Worm (Caenorhabditis elegans) whole organism, midembryonic: ENCODE measurements around the gene K02E10.6.

ENCODE experiments used
- T22C8.4 ChIP-seq: fragments of 200-800 bp; sonication (Bioruptor generic); IDR thresholded peaks from 2 replicates; pipeline ENCODE4 v1.3.6; 2022; ENCODE audit warnings: missing genetic modification characterization, missing compliant biosample characterization
- cog-1 ChIP-seq: sonication (generic microtip); optimal IDR thresholded peaks from 2 replicates; lab custom pipeline; 2016; ENCODE audit warnings: missing genetic modification characterization, missing compliant biosample characterization
- flt-1 ChIP-seq: fragments of 200-800 bp; sonication (Bioruptor generic); IDR thresholded peaks from 2 replicates; pipeline ENCODE4 v1.3.6; 2022; ENCODE audit warnings: missing genetic modification characterization, missing compliant biosample characterization
- klf-2 ChIP-seq: fragments of 200-800 bp; sonication (Bioruptor generic); conservative IDR thresholded peaks from 2 replicates; pipeline ENCODE4 v1.3.6; 2022; ENCODE audit warnings: missing genetic modification reagents, missing genetic modification characterization, missing compliant biosample characterization
- med-1 ChIP-seq: sonication (generic microtip); optimal IDR thresholded peaks from 2 replicates; lab custom pipeline; 2017; ENCODE audit warnings: missing genetic modification characterization, mild to moderate bottlenecking, missing compliant biosample characterization, antibody characterized with exemption, missing genetic modification reagents; ENCODE audit not compliant: insufficient read depth
- ref-1 ChIP-seq: fragments of 200-800 bp; sonication (Bioruptor generic); conservative IDR thresholded peaks from 2 replicates; pipeline ENCODE4 v1.3.6; 2022; ENCODE audit warnings: missing genetic modification reagents, missing genetic modification characterization, missing compliant biosample characterization
- tab-1 ChIP-seq: fragments of 200-800 bp; sonication (Bioruptor generic); IDR thresholded peaks from 2 replicates; pipeline ENCODE4 v1.3.6; 2022; ENCODE audit warnings: missing genetic modification characterization, missing compliant biosample characterization
- ztf-23 ChIP-seq: fragments of 200-800 bp; sonication (Bioruptor generic); IDR thresholded peaks from 2 replicates; pipeline ENCODE4 v1.3.6; 2022; ENCODE audit warnings: missing genetic modification reagents, missing genetic modification characterization, missing compliant biosample characterization
- ztf-29 ChIP-seq: fragments of 200-800 bp; sonication (Bioruptor generic); IDR thresholded peaks from 2 replicates; pipeline ENCODE4 v1.3.6; 2022; ENCODE audit warnings: missing genetic modification reagents, missing genetic modification characterization, missing compliant biosample characterization

Gene K02E10.6

ce11 chrX:2452297-2452696 lies 30.3 kb downstream of the K02E10.6 start:
- TF ChIP-seq cog-1 (tag; lab: Kevin White, UChicago) = no peak
- no peak for TF ChIP-seq ref-1 (GFP tag; lab: Robert Waterston, UW)
- no peak for TF ChIP-seq med-1 (GFP tag; lab: Kevin White, UChicago)
- TF ChIP-seq klf-2 (GFP tag; lab: Robert Waterston, UW) = no peak
- TF ChIP-seq ztf-29 (GFP tag; lab: Robert Waterston, UW) = no peak
- no peak for TF ChIP-seq T22C8.4 (GFP tag; lab: Robert Waterston, UW)
- TF ChIP-seq ztf-23 (GFP tag; lab: Robert Waterston, UW) = no peak
- TF ChIP-seq flt-1 (GFP tag; lab: Robert Waterston, UW) = no peak
- TF ChIP-seq tab-1 (GFP tag; lab: Robert Waterston, UW) = no peak

ce11 chrX:2450994-2451393 lies 31.6 kb downstream of the K02E10.6 start:
- TF ChIP-seq klf-2 (GFP tag; lab: Robert Waterston, UW) = no peak
- no peak for TF ChIP-seq T22C8.4 (GFP tag; lab: Robert Waterston, UW)
- TF ChIP-seq tab-1 (GFP tag; lab: Robert Waterston, UW) = 0 out of 2 replicates have a peak, but pooled peaks have one; percentile 42

- TF ChIP-seq ztf-29 (GFP tag; lab: Robert Waterston, UW) (no peak), ref-1 (GFP tag; lab: Robert Waterston, UW) (no peak), med-1 (GFP tag; lab: Kevin White, UChicago) (no peak), T22C8.4 (GFP tag; lab: Robert Waterston, UW) (no peak), cog-1 (tag; lab: Kevin White, UChicago) (no peak), klf-2 (GFP tag; lab: Robert Waterston, UW) (no peak), tab-1 (GFP tag; lab: Robert Waterston, UW) (no peak), flt-1 (GFP tag; lab: Robert Waterston, UW) (no peak), ztf-23 (GFP tag; lab: Robert Waterston, UW) (no peak)
These were observed 35.4 kb downstream of the K02E10.6 start for ce11 chrX:2447214-2447613.

- no peak for TF ChIP-seq ztf-29 (GFP tag; lab: Robert Waterston, UW)
- TF ChIP-seq ref-1 (GFP tag; lab: Robert Waterston, UW) = no peak
- TF ChIP-seq med-1 (GFP tag; lab: Kevin White, UChicago) = no peak
- TF ChIP-seq T22C8.4 (GFP tag; lab: Robert Waterston, UW) = no peak
- no peak for TF ChIP-seq tab-1 (GFP tag; lab: Robert Waterston, UW)
- no peak for TF ChIP-seq ztf-23 (GFP tag; lab: Robert Waterston, UW)
- no peak for TF ChIP-seq cog-1 (tag; lab: Kevin White, UChicago)
- TF ChIP-seq klf-2 (GFP tag; lab: Robert Waterston, UW) = no peak
- no peak for TF ChIP-seq flt-1 (GFP tag; lab: Robert Waterston, UW)
These were observed 36.4 kb downstream of the K02E10.6 start for ce11 chrX:2446185-2446584.

ce11 chrX:2443304-2443703 lies 39.3 kb downstream of the K02E10.6 start, which contains the start of gene T07D1.3:
T07D1.3 (minus strand) TSS chrX:2443404.
- no peak for TF ChIP-seq T22C8.4 (GFP tag; lab: Robert Waterston, UW)
- no peak for TF ChIP-seq med-1 (GFP tag; lab: Kevin White, UChicago)
- TF ChIP-seq ztf-29 (GFP tag; lab: Robert Waterston, UW) = no peak
- no peak for TF ChIP-seq klf-2 (GFP tag; lab: Robert Waterston, UW)
- TF ChIP-seq tab-1 (GFP tag; lab: Robert Waterston, UW) = no peak
- no peak for TF ChIP-seq cog-1 (tag; lab: Kevin White, UChicago)
- TF ChIP-seq ztf-23 (GFP tag; lab: Robert Waterston, UW) = no peak
- no peak for TF ChIP-seq ref-1 (GFP tag; lab: Robert Waterston, UW)
- no peak for TF ChIP-seq flt-1 (GFP tag; lab: Robert Waterston, UW)

ce11 chrX:2441163-2441562 lies 41.4 kb downstream of the K02E10.6 start:
- TF ChIP-seq flt-1 (GFP tag; lab: Robert Waterston, UW) = no peak
- TF ChIP-seq ztf-23 (GFP tag; lab: Robert Waterston, UW) = no peak

- TF ChIP-seq T22C8.4 (GFP tag; lab: Robert Waterston, UW) (no peak), cog-1 (tag; lab: Kevin White, UChicago) (no peak), klf-2 (GFP tag; lab: Robert Waterston, UW) (no peak), med-1 (GFP tag; lab: Kevin White, UChicago) (no peak), ztf-29 (GFP tag; lab: Robert Waterston, UW) (no peak), flt-1 (GFP tag; lab: Robert Waterston, UW) (no peak), tab-1 (GFP tag; lab: Robert Waterston, UW) (no peak), ref-1 (GFP tag; lab: Robert Waterston, UW) (no peak), ztf-23 (GFP tag; lab: Robert Waterston, UW) (no peak)
These were observed 42.8 kb downstream of the K02E10.6 start for ce11 chrX:2439728-2440127.

- TF ChIP-seq med-1 (GFP tag; lab: Kevin White, UChicago) (no peak), ztf-23 (GFP tag; lab: Robert Waterston, UW) (no peak), klf-2 (GFP tag; lab: Robert Waterston, UW) (no peak), ztf-29 (GFP tag; lab: Robert Waterston, UW) (no peak), ref-1 (GFP tag; lab: Robert Waterston, UW) (no peak), flt-1 (GFP tag; lab: Robert Waterston, UW) (no peak), cog-1 (tag; lab: Kevin White, UChicago) (no peak), tab-1 (GFP tag; lab: Robert Waterston, UW) (no peak), T22C8.4 (GFP tag; lab: Robert Waterston, UW) (no peak)
These were observed 43.3 kb downstream of the K02E10.6 start for ce11 chrX:2439309-2439708.

- TF ChIP-seq ztf-23 (GFP tag; lab: Robert Waterston, UW) = no peak
- TF ChIP-seq cog-1 (tag; lab: Kevin White, UChicago) = no peak
- no peak for TF ChIP-seq ztf-29 (GFP tag; lab: Robert Waterston, UW)
- TF ChIP-seq tab-1 (GFP tag; lab: Robert Waterston, UW) = no peak
- no peak for TF ChIP-seq med-1 (GFP tag; lab: Kevin White, UChicago)
- TF ChIP-seq flt-1 (GFP tag; lab: Robert Waterston, UW) = no peak
- no peak for TF ChIP-seq klf-2 (GFP tag; lab: Robert Waterston, UW)
- no peak for TF ChIP-seq ref-1 (GFP tag; lab: Robert Waterston, UW)
- no peak for TF ChIP-seq T22C8.4 (GFP tag; lab: Robert Waterston, UW)
These were observed 43.7 kb downstream of the K02E10.6 start, which contains the start of gene gid-2 for ce11 chrX:2438857-2439256. gid-2 (minus strand) TSS chrX:2438957.
